Fruit fly (Drosophila melanogaster): ENCODE measurements around the gene BigH1.

The BigH1 gene

DNA sequence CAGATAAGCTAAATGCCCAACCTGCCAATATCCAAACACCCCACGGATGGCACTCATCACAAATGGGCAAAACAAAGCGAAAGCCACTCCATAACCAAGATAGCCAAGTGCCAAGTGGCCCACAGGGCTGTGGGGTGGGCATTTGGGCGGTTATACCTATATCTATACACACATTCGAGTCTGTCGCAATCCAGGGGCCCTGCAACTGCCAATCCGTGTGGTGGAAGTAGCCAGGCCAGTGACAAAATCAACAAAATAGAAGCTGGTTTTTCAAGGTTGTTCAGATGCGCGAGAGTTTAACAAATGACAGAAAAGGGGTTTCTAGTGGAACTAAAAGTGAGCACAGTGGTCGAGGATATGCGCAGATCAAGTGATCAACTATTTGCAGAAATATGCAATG is 31.8 kb downstream of the BigH1 start:
- TF ChIP-seq CG1024 (GFP tag; IDR thresholded peaks at IDR 0.05), result no peak
- no peak for TF ChIP-seq Hr78 (GFP tag; optimal IDR thresholded peaks at IDR 0.05)
- no peak for TF ChIP-seq schlank (tag; optimal IDR thresholded peaks at IDR 0.05)
- no peak for TF ChIP-seq Camta (GFP tag; optimal IDR thresholded peaks at IDR 0.05)
- no peak for TF ChIP-seq CG7963 (GFP tag; IDR thresholded peaks at IDR 0.05; ENCODE audit: partially characterized antibody)
- TF ChIP-seq Side (GFP tag; optimal IDR thresholded peaks at IDR 0.05), result no peak
- no peak for TF ChIP-seq HmgZ (tag; optimal IDR thresholded peaks at IDR 0.05)
- TF ChIP-seq ab (GFP tag; optimal IDR thresholded peaks at IDR 0.05), result no peak
- TF ChIP-seq CG3995 (GFP tag; optimal IDR thresholded peaks at IDR 0.05), result no peak
- TF ChIP-seq Med (GFP tag), result peak; percentile 24
- peak; percentile 28; the same call in 1 of the 2 replicates for TF ChIP-seq NFAT (GFP tag; IDR thresholded peaks at IDR 0.05)
- no peak for TF ChIP-seq CG34224 (GFP tag; IDR thresholded peaks at IDR 0.05; ENCODE audit: partially characterized antibody)
- TF ChIP-seq chinmo (GFP tag; IDR thresholded peaks at IDR 0.05; ENCODE audit: partially characterized antibody), result peak; percentile 59; the same call in 2 of the 4 replicates
- peak; percentile 71 for TF ChIP-seq CG13894 (tag; optimal IDR thresholded peaks at IDR 0.05)
- no peak for TF ChIP-seq Vsx1 (GFP tag; optimal IDR thresholded peaks at IDR 0.05)
- TF ChIP-seq dysf (GFP tag; IDR thresholded peaks at IDR 0.05), result 0 out of 3 replicates have a peak, but pooled peaks have one; percentile 23
- no peak for TF ChIP-seq CkIIα-i1 (GFP tag; IDR thresholded peaks at IDR 0.05)
- no peak for TF ChIP-seq Taf1 (GFP tag; IDR thresholded peaks at IDR 0.05)
- no peak for TF ChIP-seq CG8924 (tag; optimal IDR thresholded peaks at IDR 0.05)
- TF ChIP-seq wor (GFP tag; IDR thresholded peaks at IDR 0.05), result no peak
- TF ChIP-seq CG9932 (GFP tag; IDR thresholded peaks at IDR 0.05), result no peak
- no peak for TF ChIP-seq ERR (GFP tag; optimal IDR thresholded peaks at IDR 0.05)
- TF ChIP-seq prd (optimal IDR thresholded peaks at IDR 0.05), result no peak
- TF ChIP-seq prd (GFP tag; IDR thresholded peaks at IDR 0.05), result 0 out of 3 replicates have a peak, but pooled peaks have one; percentile 17
- TF ChIP-seq Drgx (GFP tag; IDR thresholded peaks at IDR 0.05), result no peak
- TF ChIP-seq eyg (GFP tag; optimal IDR thresholded peaks at IDR 0.05), result no peak
- TF ChIP-seq lmd (GFP tag; IDR thresholded peaks at IDR 0.05), result no peak
- TF ChIP-seq Dbx (GFP tag; IDR thresholded peaks at IDR 0.05), result 0 out of 3 replicates have a peak, but pooled peaks have one; percentile 19
- TF ChIP-seq CG3163 (GFP tag; optimal IDR thresholded peaks at IDR 0.05), result no peak
- TF ChIP-seq Meics (GFP tag; optimal IDR thresholded peaks at IDR 0.05), result no peak
- no peak for TF ChIP-seq CG12659 (GFP tag; optimal IDR thresholded peaks at IDR 0.05)
- 0 out of 2 replicates have a peak, but pooled peaks have one; percentile 31 for TF ChIP-seq rib (GFP tag; IDR thresholded peaks at IDR 0.05)
- TF ChIP-seq CG8290 (GFP tag; optimal IDR thresholded peaks at IDR 0.05), result no peak
- TF ChIP-seq CG8290 (tag; optimal IDR thresholded peaks at IDR 0.05), result peak in 1 of 2 experiments; percentile 14
- TF ChIP-seq disco-r (GFP tag; optimal IDR thresholded peaks at IDR 0.05), result no peak
- 0 out of 3 replicates have a peak, but pooled peaks have one; percentile 28 for TF ChIP-seq Opbp (GFP tag; IDR thresholded peaks at IDR 0.05; ENCODE audit: partially characterized antibody)
- no peak for TF ChIP-seq sob (GFP tag; IDR thresholded peaks at IDR 0.05)
- no peak for TF ChIP-seq CG1233 (GFP tag; optimal IDR thresholded peaks at IDR 0.05)
- TF ChIP-seq CG10147 (GFP tag; optimal IDR thresholded peaks at IDR 0.05), result no peak
- TF ChIP-seq HLH3B (GFP tag; IDR thresholded peaks at IDR 0.05), result no peak
- TF ChIP-seq mirr (GFP tag; optimal IDR thresholded peaks at IDR 0.05), result peak; percentile 27
- no peak for TF ChIP-seq CG18262 (tag; optimal IDR thresholded peaks at IDR 0.05)
- TF ChIP-seq CG12155 (GFP tag; optimal IDR thresholded peaks at IDR 0.05), result no peak
- TF ChIP-seq cg (GFP tag; optimal IDR thresholded peaks at IDR 0.05), result no peak
- no peak for TF ChIP-seq cato (GFP tag; optimal IDR thresholded peaks at IDR 0.05; ENCODE audit: borderline replicate concordance)
- TF ChIP-seq CG14014 (GFP tag; IDR thresholded peaks at IDR 0.05), result no peak
- no peak for TF ChIP-seq CG32532 (GFP tag; IDR thresholded peaks at IDR 0.05)
- peak; percentile 5; the same call in 1 of the 2 replicates for TF ChIP-seq Rfx (GFP tag; IDR thresholded peaks at IDR 0.05)
- TF ChIP-seq luna (GFP tag; optimal IDR thresholded peaks at IDR 0.05), result no peak
- peak; percentile 2 for TF ChIP-seq sug (tag; optimal IDR thresholded peaks at IDR 0.05)
- no peak for TF ChIP-seq grau (tag; optimal IDR thresholded peaks at IDR 0.05)
- no peak for TF ChIP-seq dmrt11E (tag; optimal IDR thresholded peaks at IDR 0.05)

Measured in whole organism, embryonic.